Fruit fly (Drosophila melanogaster) whole organism, embryonic: ENCODE data around the gene Cyp4ac2.

ENCODE experiments used
- Antp ChIP-seq: fragments of 200-800 bp; sonication (Bioruptor generic); optimal IDR thresholded peaks from 3 replicates; lab custom pipeline; 2016; ENCODE audit warnings: missing biosample characterization, missing genetic modification characterization
- Asciz ChIP-seq: fragments of 200-800 bp; sonication (Bioruptor generic); optimal IDR thresholded peaks from 2 replicates; lab custom pipeline; 2017; ENCODE audit warnings: missing biosample characterization, mild to moderate bottlenecking, missing genetic modification characterization, missing genetic modification reagents
- CG10321 ChIP-seq: fragments of 200-800 bp; sonication (Bioruptor generic); IDR thresholded peaks from 2 replicates; pipeline ENCODE4 v1.3.6; 2022; ENCODE audit warnings: missing biosample characterization, missing genetic modification characterization
- CG11695 ChIP-seq: fragments of 200-800 bp; sonication (Bioruptor generic); IDR thresholded peaks from 3 replicates; pipeline ENCODE4 v1.3.6; 2022; ENCODE audit warnings: missing biosample characterization, missing genetic modification characterization
- CG12155 ChIP-seq: fragments of 200-800 bp; sonication (Bioruptor generic); optimal IDR thresholded peaks from 3 replicates; lab custom pipeline; 2016; ENCODE audit warnings: missing biosample characterization, missing genetic modification characterization
- CG12236 ChIP-seq: fragments of 200-800 bp; sonication (Bioruptor generic); optimal IDR thresholded peaks from 2 replicates; lab custom pipeline; 2016; ENCODE audit warnings: missing biosample characterization, missing genetic modification characterization
- CG13287 ChIP-seq: fragments of 200-800 bp; sonication (Bioruptor generic); IDR thresholded peaks from 2 replicates; pipeline ENCODE4 v1.3.6; 2022; ENCODE audit warnings: missing biosample characterization, missing genetic modification characterization; ENCODE audit not compliant: partially characterized antibody
- CG1832 ChIP-seq: fragments of 200-800 bp; sonication (Bioruptor generic); optimal IDR thresholded peaks from 2 replicates; lab custom pipeline; 2017; ENCODE audit warnings: missing biosample characterization, mild to moderate bottlenecking, missing genetic modification characterization, inconsistent platforms
- CG2116 ChIP-seq: fragments of 200-800 bp; sonication (Bioruptor generic); optimal IDR thresholded peaks from 3 replicates; lab custom pipeline; 2018; ENCODE audit warnings: missing biosample characterization, mild to moderate bottlenecking, missing genetic modification characterization
- CG30020 ChIP-seq: fragments of 200-800 bp; optimal IDR thresholded peaks from 2 replicates; lab custom pipeline; 2019; ENCODE audit warnings: missing biosample characterization, mild to moderate bottlenecking, missing genetic modification characterization, moderate library complexity
- CG3065 ChIP-seq: fragments of 200-800 bp; sonication (Bioruptor generic); optimal IDR thresholded peaks from 2 replicates; lab custom pipeline; 2016; ENCODE audit warnings: missing biosample characterization, missing genetic modification characterization
- CG31224 ChIP-seq: fragments of 200-800 bp; sonication (Bioruptor generic); IDR thresholded peaks from 2 replicates; pipeline ENCODE4 v1.3.6; 2022; ENCODE audit warnings: missing biosample characterization, missing genetic modification characterization
- CG33213 ChIP-seq: fragments of 200-800 bp; sonication (Bioruptor generic); optimal IDR thresholded peaks from 3 replicates; lab custom pipeline; 2016; ENCODE audit warnings: missing biosample characterization, missing genetic modification characterization
- CG3995 ChIP-seq: fragments of 200-800 bp; sonication (Bioruptor generic); optimal IDR thresholded peaks from 3 replicates; lab custom pipeline; 2016; ENCODE audit warnings: missing biosample characterization, missing genetic modification characterization
- CG5245 ChIP-seq: fragments of 200-800 bp; sonication (Bioruptor generic); optimal IDR thresholded peaks from 3 replicates; lab custom pipeline; 2016; ENCODE audit warnings: missing biosample characterization, missing genetic modification characterization
- CG6765 ChIP-seq: fragments of 200-800 bp; sonication (Bioruptor generic); optimal IDR thresholded peaks from 3 replicates; lab custom pipeline; 2017; ENCODE audit warnings: missing biosample characterization, mild to moderate bottlenecking, missing genetic modification characterization
- CG7372 ChIP-seq: fragments of 200-800 bp; sonication (Bioruptor generic); IDR thresholded peaks from 2 replicates; pipeline ENCODE4 v1.3.6; 2022; ENCODE audit warnings: missing biosample characterization, missing genetic modification characterization
- CHES-1-like ChIP-seq: fragments of 200-800 bp; sonication (Bioruptor generic); optimal IDR thresholded peaks from 2 replicates; lab custom pipeline; 2016; ENCODE audit warnings: missing biosample characterization, missing genetic modification characterization
- CkIIα-i1 ChIP-seq: fragments of 200-800 bp; sonication (Bioruptor generic); IDR thresholded peaks from 2 replicates; pipeline ENCODE4 v1.3.6; 2022; ENCODE audit warnings: missing biosample characterization, missing genetic modification characterization
- ERR ChIP-seq: fragments of 200-800 bp; sonication (Bioruptor generic); optimal IDR thresholded peaks from 2 replicates; lab custom pipeline; 2016; ENCODE audit warnings: missing biosample characterization, missing genetic modification characterization
- Elba2 ChIP-seq: fragments of 200-800 bp; sonication (Bioruptor generic); optimal IDR thresholded peaks from 3 replicates; lab custom pipeline; 2016; ENCODE audit warnings: missing biosample characterization, missing genetic modification characterization
- Fer1 ChIP-seq: fragments of 200-800 bp; sonication (Bioruptor generic); optimal IDR thresholded peaks from 2 replicates; lab custom pipeline; 2017; ENCODE audit warnings: missing biosample characterization, mild to moderate bottlenecking, missing genetic modification characterization
- Fer3 ChIP-seq: fragments of 200-800 bp; sonication (Bioruptor generic); optimal IDR thresholded peaks from 2 replicates; lab custom pipeline; 2018; ENCODE audit warnings: missing biosample characterization, mild to moderate bottlenecking, missing genetic modification characterization, moderate library complexity
- Hr3 ChIP-seq: fragments of 200-800 bp; sonication (Bioruptor generic); optimal IDR thresholded peaks from 3 replicates; lab custom pipeline; 2016; ENCODE audit warnings: missing biosample characterization, missing genetic modification characterization
- Hsf ChIP-seq: fragments of 200-800 bp; sonication (Bioruptor generic); optimal IDR thresholded peaks from 3 replicates; lab custom pipeline; 2016; ENCODE audit warnings: missing biosample characterization, missing genetic modification characterization
- Neu2 ChIP-seq: fragments of 200-800 bp; sonication (Bioruptor generic); optimal IDR thresholded peaks from 3 replicates; lab custom pipeline; 2016; ENCODE audit warnings: missing biosample characterization, missing genetic modification characterization, borderline replicate concordance
- Ptx1 ChIP-seq: fragments of 200-800 bp; sonication (Bioruptor generic); IDR thresholded peaks from 2 replicates; pipeline ENCODE4 v1.3.6; 2022; ENCODE audit warnings: missing biosample characterization, missing genetic modification characterization
- Rfx ChIP-seq: fragments of 200-800 bp; sonication (Bioruptor generic); IDR thresholded peaks from 2 replicates; pipeline ENCODE4 v1.3.6; 2022; ENCODE audit warnings: missing biosample characterization, missing genetic modification characterization
- Spps ChIP-seq: fragments of 200-800 bp; sonication (Bioruptor generic); optimal IDR thresholded peaks from 2 replicates; lab custom pipeline; 2018; ENCODE audit warnings: missing biosample characterization, mild to moderate bottlenecking, missing genetic modification characterization
- bbx ChIP-seq: fragments of 200-800 bp; sonication (Bioruptor generic); IDR thresholded peaks from 2 replicates; pipeline ENCODE4 v1.3.6; 2022; ENCODE audit warnings: missing biosample characterization, missing genetic modification characterization; ENCODE audit not compliant: partially characterized antibody
- bsh ChIP-seq, 2 experiments: fragments of 200-800 bp; sonication (Bioruptor generic); optimal IDR thresholded peaks; 2 replicates each; lab custom pipeline; 2017 to 2018; ENCODE audit warnings: mild to moderate bottlenecking in 2 of 2, missing biosample characterization in 2 of 2, missing genetic modification characterization in 2 of 2, moderate library complexity in 1 of 2
- crc ChIP-seq: fragments of 200-800 bp; sonication (Bioruptor generic); optimal IDR thresholded peaks from 2 replicates; lab custom pipeline; 2016; ENCODE audit warnings: missing biosample characterization, missing genetic modification characterization
- croc ChIP-seq: fragments of 200-800 bp; sonication (Bioruptor generic); conservative IDR thresholded peaks from 3 replicates; pipeline ENCODE4 v1.3.6; 2022; ENCODE audit warnings: missing biosample characterization, missing genetic modification characterization
- danr ChIP-seq: fragments of 200-800 bp; sonication (Bioruptor generic); IDR thresholded peaks from 2 replicates; pipeline ENCODE4 v1.3.6; 2022; ENCODE audit warnings: missing biosample characterization, missing genetic modification characterization
- dpn ChIP-seq, 2 experiments: fragments of 200-800 bp; sonication (Bioruptor generic); optimal IDR thresholded peaks; 3 replicates each; lab custom pipeline; 2016; ENCODE audit warnings: missing biosample characterization in 2 of 2, missing genetic modification characterization in 2 of 2
- exex ChIP-seq: fragments of 200-800 bp; sonication (Bioruptor generic); optimal IDR thresholded peaks from 4 replicates; lab custom pipeline; 2018; ENCODE audit warnings: missing biosample characterization, mild to moderate bottlenecking, missing genetic modification characterization, moderate library complexity
- fd3F ChIP-seq: fragments of 200-800 bp; sonication (Bioruptor generic); optimal IDR thresholded peaks from 2 replicates; lab custom pipeline; 2018; ENCODE audit warnings: missing biosample characterization, mild to moderate bottlenecking, missing genetic modification characterization, moderate library complexity
- fd64A ChIP-seq: fragments of 200-800 bp; sonication (Bioruptor generic); optimal IDR thresholded peaks from 3 replicates; lab custom pipeline; 2018; ENCODE audit warnings: missing biosample characterization, mild to moderate bottlenecking, missing genetic modification characterization
- ftz-f1 ChIP-seq: fragments of 200-800 bp; sonication (Bioruptor generic); optimal IDR thresholded peaks from 2 replicates; lab custom pipeline; 2016; ENCODE audit warnings: missing biosample characterization, missing genetic modification characterization
- ham ChIP-seq: fragments of 200-800 bp; sonication (Bioruptor generic); IDR thresholded peaks from 2 replicates; pipeline ENCODE4 v1.3.6; 2022; ENCODE audit warnings: missing biosample characterization, missing genetic modification characterization
- her ChIP-seq: fragments of 200-800 bp; sonication (Bioruptor generic); optimal IDR thresholded peaks from 2 replicates; lab custom pipeline; 2016; ENCODE audit warnings: missing biosample characterization, missing genetic modification characterization
- ind ChIP-seq: fragments of 200-800 bp; sonication (Bioruptor generic); optimal IDR thresholded peaks from 3 replicates; lab custom pipeline; 2016; ENCODE audit warnings: missing biosample characterization, missing genetic modification characterization
- odd ChIP-seq: fragments of 200-800 bp; sonication (Bioruptor generic); optimal IDR thresholded peaks from 2 replicates; lab custom pipeline; 2017; ENCODE audit warnings: missing biosample characterization, mild to moderate bottlenecking, missing genetic modification characterization
- p53 ChIP-seq: fragments of 200-800 bp; sonication (Bioruptor generic); optimal IDR thresholded peaks from 2 replicates; lab custom pipeline; 2016; ENCODE audit warnings: missing biosample characterization, missing genetic modification characterization
- pum ChIP-seq: fragments of 200-800 bp; sonication (Bioruptor generic); optimal IDR thresholded peaks from 2 replicates; lab custom pipeline; 2016; ENCODE audit warnings: missing biosample characterization, missing genetic modification characterization
- schlank ChIP-seq: fragments of 200-800 bp; sonication (Bioruptor generic); optimal IDR thresholded peaks from 2 replicates; lab custom pipeline; 2018; ENCODE audit warnings: missing biosample characterization, mild to moderate bottlenecking, missing genetic modification characterization
- slou ChIP-seq: fragments of 200-800 bp; sonication (Bioruptor generic); optimal IDR thresholded peaks from 3 replicates; lab custom pipeline; 2016; ENCODE audit warnings: missing biosample characterization, missing genetic modification characterization
- slp2 ChIP-seq: fragments of 200-800 bp; sonication (Bioruptor generic); optimal IDR thresholded peaks from 2 replicates; lab custom pipeline; 2016; ENCODE audit warnings: missing biosample characterization, missing genetic modification characterization
- twi ChIP-seq: fragments of 200-800 bp; optimal IDR thresholded peaks from 2 replicates; lab custom pipeline; 2019; ENCODE audit warnings: missing biosample characterization, mild to moderate bottlenecking, missing genetic modification characterization, moderate library complexity
- zen ChIP-seq: fragments of 200-800 bp; sonication (Bioruptor generic); optimal IDR thresholded peaks from 3 replicates; lab custom pipeline; 2018; ENCODE audit warnings: missing biosample characterization, mild to moderate bottlenecking, missing genetic modification characterization, moderate library complexity

Cyp4ac2 gene

dm6 chr2L:5298978-5299627, 32.9 kb downstream of the Cyp4ac2 start (continued):
- peak; percentile 75 for TF ChIP-seq twi (tag; lab: Kevin White, UChicago)
- TF ChIP-seq CG1832 (GFP tag; lab: Kevin White, UChicago): peak; percentile 46
- no peak for TF ChIP-seq slou (GFP tag; lab: Kevin White, UChicago)
- no peak for TF ChIP-seq CG3995 (GFP tag; lab: Kevin White, UChicago)
- TF ChIP-seq croc (GFP tag; lab: Robert Waterston, UW): peak; percentile 74
- no peak for TF ChIP-seq Neu2 (GFP tag; lab: Kevin White, UChicago)
- peak; percentile 54 to 75 for TF ChIP-seq dpn (GFP tag; optimal IDR thresholded peaks at IDR 0.05; lab: Kevin White, UChicago)
- no peak for TF ChIP-seq her (GFP tag; lab: Kevin White, UChicago)
- peak; percentile 44 for TF ChIP-seq CG12155 (GFP tag; lab: Kevin White, UChicago)
- TF ChIP-seq CkIIα-i1: no peak
- TF ChIP-seq ERR (GFP tag; lab: Kevin White, UChicago): peak; percentile 1
- peak; percentile 23 for TF ChIP-seq schlank (tag; lab: Kevin White, UChicago)
- TF ChIP-seq fd64A: peak; percentile 81
- peak; percentile 84 for TF ChIP-seq CG10321 (GFP tag; lab: Robert Waterston, UW)
- TF ChIP-seq CG13287: no peak
- peak; percentile 7 for TF ChIP-seq CG5245 (GFP tag; lab: Kevin White, UChicago)
- TF ChIP-seq CHES-1-like (GFP tag; lab: Kevin White, UChicago): peak; percentile 22
- TF ChIP-seq Hr3 (GFP tag; lab: Kevin White, UChicago): peak; percentile 91
- peak; percentile 75 for TF ChIP-seq ind (GFP tag; lab: Kevin White, UChicago)
- TF ChIP-seq Spps (tag; lab: Kevin White, UChicago): peak; percentile 70
- peak; percentile 32 for TF ChIP-seq CG2116
- no peak for TF ChIP-seq ham (GFP tag; lab: Robert Waterston, UW)
- TF ChIP-seq slp2 (GFP tag; lab: Kevin White, UChicago): peak; percentile 49
- peak; percentile 89 for TF ChIP-seq Asciz (GFP tag; lab: Kevin White, UChicago)
- TF ChIP-seq CG12236 (GFP tag; lab: Kevin White, UChicago): peak; percentile 40
- TF ChIP-seq ftz-f1 (GFP tag; lab: Kevin White, UChicago): no peak
- peak; percentile 52 for TF ChIP-seq zen (tag; lab: Kevin White, UChicago)
- peak; percentile 75 for TF ChIP-seq Fer3 (tag; lab: Kevin White, UChicago)
- peak; percentile 80 for TF ChIP-seq Ptx1 (GFP tag; lab: Robert Waterston, UW)
- TF ChIP-seq Antp (GFP tag; lab: Kevin White, UChicago): peak; percentile 24
- peak; percentile 84 for TF ChIP-seq odd (GFP tag; lab: Kevin White, UChicago)
- TF ChIP-seq CG6765 (GFP tag; lab: Kevin White, UChicago): no peak
- peak; percentile 79 for TF ChIP-seq Fer1
- no peak for TF ChIP-seq p53 (GFP tag; lab: Kevin White, UChicago)
- peak; percentile 62 for TF ChIP-seq CG30020 (tag; lab: Kevin White, UChicago)
- TF ChIP-seq pum (GFP tag; lab: Kevin White, UChicago): peak; percentile 57
- TF ChIP-seq CG31224 (GFP tag; lab: Robert Waterston, UW): peak; percentile 35; the same call in 1 of the 2 replicates
- peak; percentile 23 for TF ChIP-seq fd3F
- peak; percentile 53 for TF ChIP-seq CG7372
- TF ChIP-seq crc (GFP tag; lab: Kevin White, UChicago): peak; percentile 29
- TF ChIP-seq Rfx (GFP tag; lab: Robert Waterston, UW): peak; percentile 55
- peak; percentile 38 for TF ChIP-seq CG3065 (GFP tag; lab: Kevin White, UChicago)
- no peak for TF ChIP-seq CG33213
- TF ChIP-seq Elba2: no peak
- TF ChIP-seq bbx (GFP tag; lab: Robert Waterston, UW): no peak
- peak; percentile 91 for TF ChIP-seq CG11695 (GFP tag; lab: Robert Waterston, UW)
- no peak for TF ChIP-seq exex (tag; lab: Kevin White, UChicago)
- peak in 1 of 2 experiments; percentile 94 for TF ChIP-seq bsh (GFP tag; optimal IDR thresholded peaks at IDR 0.05; lab: Kevin White, UChicago)
- TF ChIP-seq Hsf: peak; percentile 67
- peak; percentile 71; the same call in 1 of the 2 replicates for TF ChIP-seq danr (GFP tag; lab: Robert Waterston, UW)
